Fruit fly (Drosophila melanogaster) whole organism, embryonic: ENCODE results near the gene lab.

Experiments used
- Bteb2 ChIP-seq: fragments of 200-800 bp; sonication (Bioruptor generic); optimal IDR thresholded peaks from 2 replicates; lab custom pipeline; 2016; ENCODE audit warnings: missing biosample characterization, missing genetic modification characterization
- CG10462 ChIP-seq: fragments of 200-800 bp; sonication (Bioruptor generic); optimal IDR thresholded peaks from 2 replicates; lab custom pipeline; 2016; ENCODE audit warnings: missing biosample characterization, missing genetic modification characterization
- CG12769 ChIP-seq: fragments of 200-800 bp; sonication (Bioruptor generic); optimal IDR thresholded peaks from 2 replicates; lab custom pipeline; 2019; ENCODE audit warnings: missing biosample characterization, mild to moderate bottlenecking, missing genetic modification characterization, moderate library complexity
- CG13894 ChIP-seq: fragments of 200-800 bp; sonication (Bioruptor generic); optimal IDR thresholded peaks from 3 replicates; lab custom pipeline; 2018; ENCODE audit warnings: missing biosample characterization, mild to moderate bottlenecking, missing genetic modification characterization, moderate library complexity
- CG14441 ChIP-seq: fragments of 200-800 bp; sonication (Bioruptor generic); IDR thresholded peaks from 2 replicates; pipeline ENCODE4 v1.3.6; 2022; ENCODE audit warnings: missing biosample characterization, missing genetic modification characterization
- CG14860 ChIP-seq: fragments of 200-800 bp; sonication (Bioruptor generic); IDR thresholded peaks from 3 replicates; pipeline ENCODE4 v1.3.6; 2022; ENCODE audit warnings: missing biosample characterization, missing genetic modification characterization; ENCODE audit not compliant: partially characterized antibody
- CG14965 ChIP-seq: fragments of 200-800 bp; sonication (Bioruptor generic); optimal IDR thresholded peaks from 2 replicates; lab custom pipeline; 2016; ENCODE audit warnings: missing biosample characterization, missing genetic modification characterization, borderline replicate concordance
- CG15269 ChIP-seq: fragments of 200-800 bp; sonication (Bioruptor generic); optimal IDR thresholded peaks from 2 replicates; lab custom pipeline; 2018; ENCODE audit warnings: missing biosample characterization, mild to moderate bottlenecking, missing genetic modification characterization, moderate library complexity
- CG1647 ChIP-seq: fragments of 200-800 bp; sonication (Bioruptor generic); optimal IDR thresholded peaks from 3 replicates; lab custom pipeline; 2016; ENCODE audit warnings: missing biosample characterization, missing genetic modification characterization
- CG18011 ChIP-seq: fragments of 200-800 bp; sonication (Bioruptor generic); optimal IDR thresholded peaks from 2 replicates; lab custom pipeline; 2017; ENCODE audit warnings: missing biosample characterization, missing genetic modification characterization, mild to moderate bottlenecking, moderate library complexity, missing genotype
- CG2875 ChIP-seq: fragments of 200-800 bp; sonication (Bioruptor generic); optimal IDR thresholded peaks from 2 replicates; lab custom pipeline; 2017; ENCODE audit warnings: missing biosample characterization, mild to moderate bottlenecking, missing genetic modification characterization, missing genetic modification reagents
- CG34422 ChIP-seq: fragments of 200-800 bp; sonication (Bioruptor generic); IDR thresholded peaks from 3 replicates; pipeline ENCODE4 v1.3.6; 2022; ENCODE audit warnings: missing biosample characterization, missing genetic modification characterization
- CG3838 ChIP-seq: fragments of 200-800 bp; sonication (Bioruptor generic); optimal IDR thresholded peaks from 3 replicates; lab custom pipeline; 2016; ENCODE audit warnings: missing biosample characterization, missing genetic modification characterization
- CG43689 ChIP-seq: fragments of 200-800 bp; sonication (Bioruptor generic); IDR thresholded peaks from 2 replicates; pipeline ENCODE4 v1.3.6; 2022; ENCODE audit warnings: missing biosample characterization, missing genetic modification characterization
- CG4820 ChIP-seq: fragments of 200-800 bp; sonication (Bioruptor generic); optimal IDR thresholded peaks from 3 replicates; lab custom pipeline; 2016; ENCODE audit warnings: missing biosample characterization, missing genetic modification characterization
- CG4854 ChIP-seq: fragments of 200-800 bp; sonication (Bioruptor generic); optimal IDR thresholded peaks from 2 replicates; lab custom pipeline; 2016; ENCODE audit warnings: missing biosample characterization, missing genetic modification characterization, inconsistent platforms
- CG5245 ChIP-seq: fragments of 200-800 bp; sonication (Bioruptor generic); optimal IDR thresholded peaks from 3 replicates; lab custom pipeline; 2016; ENCODE audit warnings: missing biosample characterization, missing genetic modification characterization
- CG6272 ChIP-seq: fragments of 200-800 bp; sonication (Bioruptor generic); IDR thresholded peaks from 2 replicates; pipeline ENCODE4 v1.3.6; 2022; ENCODE audit warnings: missing biosample characterization, missing genetic modification characterization
- CG7987 ChIP-seq: fragments of 200-800 bp; sonication (Bioruptor generic); optimal IDR thresholded peaks from 2 replicates; lab custom pipeline; 2018; ENCODE audit warnings: missing biosample characterization, mild to moderate bottlenecking, missing genetic modification characterization, moderate library complexity
- CG9817 ChIP-seq: fragments of 200-800 bp; sonication (Bioruptor generic); optimal IDR thresholded peaks from 2 replicates; lab custom pipeline; 2018; ENCODE audit warnings: missing biosample characterization, mild to moderate bottlenecking, missing genetic modification characterization, moderate library complexity
- CG9876 ChIP-seq: fragments of 200-800 bp; sonication (Bioruptor generic); optimal IDR thresholded peaks from 2 replicates; lab custom pipeline; 2016; ENCODE audit warnings: missing biosample characterization, missing genetic modification characterization
- Dad ChIP-seq: fragments of 200-800 bp; sonication (Bioruptor generic); optimal IDR thresholded peaks from 3 replicates; lab custom pipeline; 2016; ENCODE audit warnings: missing biosample characterization, missing genetic modification characterization
- Doc2 ChIP-seq: fragments of 200-800 bp; sonication (Bioruptor generic); IDR thresholded peaks from 2 replicates; pipeline ENCODE4 v1.3.6; 2022; ENCODE audit warnings: missing biosample characterization, missing genetic modification characterization
- Dp ChIP-seq: fragments of 200-800 bp; sonication (Bioruptor generic); optimal IDR thresholded peaks from 2 replicates; lab custom pipeline; 2018; ENCODE audit warnings: missing biosample characterization, mild to moderate bottlenecking, missing genetic modification characterization, moderate library complexity
- Hr3 ChIP-seq: fragments of 200-800 bp; sonication (Bioruptor generic); optimal IDR thresholded peaks from 3 replicates; lab custom pipeline; 2016; ENCODE audit warnings: missing biosample characterization, missing genetic modification characterization
- Hr51 ChIP-seq, 2 experiments: fragments of 200-800 bp; sonication (Bioruptor generic); optimal IDR thresholded peaks; 2 replicates in 1 of 2; 3 replicates in 1 of 2; lab custom pipeline; 2016 to 2018; ENCODE audit warnings: missing biosample characterization in 2 of 2, missing genetic modification characterization in 2 of 2, mild to moderate bottlenecking in 1 of 2, moderate library complexity in 1 of 2
- Max ChIP-seq: fragments of 200-800 bp; sonication (Bioruptor generic); optimal IDR thresholded peaks from 2 replicates; lab custom pipeline; 2016; ENCODE audit warnings: missing biosample characterization, mild to moderate bottlenecking, missing genetic modification characterization
- Myb ChIP-seq: fragments of 200-800 bp; sonication (Bioruptor generic); optimal IDR thresholded peaks from 2 replicates; lab custom pipeline; 2016; ENCODE audit warnings: missing biosample characterization, missing genetic modification characterization
- Oaz ChIP-seq: fragments of 200-800 bp; sonication (Bioruptor generic); IDR thresholded peaks from 2 replicates; pipeline ENCODE4 v1.3.6; 2022; ENCODE audit warnings: missing biosample characterization, missing genetic modification characterization
- Taf1 ChIP-seq: fragments of 200-800 bp; sonication (Bioruptor generic); IDR thresholded peaks from 2 replicates; pipeline ENCODE4 v1.3.6; 2022; ENCODE audit warnings: missing biosample characterization, missing genetic modification characterization
- az2 ChIP-seq: fragments of 200-800 bp; sonication (Bioruptor generic); optimal IDR thresholded peaks from 3 replicates; lab custom pipeline; 2016; ENCODE audit warnings: missing biosample characterization, missing genetic modification characterization
- bcd ChIP-seq: fragments of 200-800 bp; sonication (Bioruptor generic); optimal IDR thresholded peaks from 2 replicates; lab custom pipeline; 2017; ENCODE audit warnings: missing biosample characterization, mild to moderate bottlenecking, missing genetic modification characterization
- br ChIP-seq: fragments of >200 bp; optimal IDR thresholded peaks from 2 replicates; lab custom pipeline; 2017
- chinmo ChIP-seq: fragments of 200-800 bp; sonication (Bioruptor generic); IDR thresholded peaks from 4 replicates; pipeline ENCODE4 v1.3.6; 2022; ENCODE audit warnings: missing biosample characterization, missing genetic modification characterization; ENCODE audit not compliant: partially characterized antibody
- danr ChIP-seq: fragments of 200-800 bp; sonication (Bioruptor generic); IDR thresholded peaks from 2 replicates; pipeline ENCODE4 v1.3.6; 2022; ENCODE audit warnings: missing biosample characterization, missing genetic modification characterization
- dati ChIP-seq: fragments of 200-800 bp; sonication (Bioruptor generic); IDR thresholded peaks from 2 replicates; pipeline ENCODE4 v1.3.6; 2022; ENCODE audit warnings: missing biosample characterization, missing genetic modification characterization
- dimm ChIP-seq: fragments of 200-800 bp; sonication (Bioruptor generic); IDR thresholded peaks from 2 replicates; pipeline ENCODE4 v1.3.6; 2022; ENCODE audit warnings: missing biosample characterization, missing genetic modification characterization
- en ChIP-seq: fragments of 200-800 bp; sonication (Bioruptor generic); optimal IDR thresholded peaks from 2 replicates; lab custom pipeline; 2016; ENCODE audit warnings: missing biosample characterization, missing genetic modification characterization
- gro ChIP-seq: fragments of 200-800 bp; sonication (Bioruptor generic); optimal IDR thresholded peaks from 2 replicates; lab custom pipeline; 2016; ENCODE audit warnings: missing biosample characterization, missing genetic modification characterization
- hth ChIP-seq: fragments of >200 bp; optimal IDR thresholded peaks from 2 replicates; lab custom pipeline; 2017; ENCODE audit warnings: inconsistent platforms
- jigr1 ChIP-seq: fragments of 200-800 bp; sonication (Bioruptor generic); IDR thresholded peaks from 3 replicates; pipeline ENCODE4 v1.3.6; 2022; ENCODE audit warnings: missing biosample characterization, missing genetic modification characterization
- kni ChIP-seq: fragments of 200-800 bp; sonication (Bioruptor generic); optimal IDR thresholded peaks from 3 replicates; lab custom pipeline; 2017; ENCODE audit warnings: mild to moderate bottlenecking, missing biosample characterization, missing genetic modification reagents, missing genetic modification characterization
- lola ChIP-seq, 3 experiments: fragments of >200 bp in 2 of 3; fragments of 200-800 bp in 1 of 3; sonication (Bioruptor generic) in 1 of 3; optimal IDR thresholded peaks; 2 replicates each; lab custom pipeline; 2017 to 2019; ENCODE audit warnings: missing biosample characterization in 3 of 3, missing genetic modification characterization in 3 of 3, mild to moderate bottlenecking in 1 of 3, moderate library complexity in 1 of 3
- nerfin-2 ChIP-seq: fragments of 200-800 bp; sonication (Bioruptor generic); IDR thresholded peaks from 2 replicates; pipeline ENCODE4 v1.3.6; 2022; ENCODE audit warnings: missing biosample characterization, missing genetic modification characterization; ENCODE audit not compliant: partially characterized antibody
- pho ChIP-seq: fragments of 200-800 bp; sonication (Bioruptor generic); optimal IDR thresholded peaks from 2 replicates; lab custom pipeline; 2016; ENCODE audit warnings: missing biosample characterization, missing genetic modification characterization
- pita ChIP-seq: fragments of 200-800 bp; sonication (Bioruptor generic); optimal IDR thresholded peaks from 2 replicates; lab custom pipeline; 2017; ENCODE audit warnings: missing biosample characterization, mild to moderate bottlenecking, missing genetic modification characterization
- pnt ChIP-seq: fragments of 200-800 bp; sonication (Bioruptor generic); optimal IDR thresholded peaks from 3 replicates; lab custom pipeline; 2016; ENCODE audit warnings: missing biosample characterization, missing genetic modification characterization
- repo ChIP-seq: fragments of 200-800 bp; sonication (Bioruptor generic); optimal IDR thresholded peaks from 2 replicates; lab custom pipeline; 2016; ENCODE audit warnings: missing biosample characterization, missing genetic modification characterization
- sens ChIP-seq: fragments of 200-800 bp; sonication (Bioruptor generic); peaks from one replicate; lab custom pipeline; 2016; ENCODE audit warnings: missing biosample characterization, missing genetic modification characterization
- sim ChIP-seq: fragments of 200-800 bp; sonication (Bioruptor generic); IDR thresholded peaks from 2 replicates; pipeline ENCODE4 v1.3.6; 2022; ENCODE audit warnings: missing biosample characterization, missing genetic modification characterization
- slbo ChIP-seq: fragments of 200-800 bp; sonication (Bioruptor generic); IDR thresholded peaks from 2 replicates; pipeline ENCODE4 v1.3.6; 2022; ENCODE audit warnings: missing biosample characterization, missing genetic modification characterization
- vfl ChIP-seq: fragments of 200-800 bp; sonication (Bioruptor generic); optimal IDR thresholded peaks from 2 replicates; lab custom pipeline; 2016; ENCODE audit warnings: missing biosample characterization, missing genetic modification characterization

Gene lab

dm6 chr3R:6723537-6724171 is 45.3 kb upstream of the lab start (continued):
- TF ChIP-seq CG34422 (GFP tag; lab: Robert Waterston, UW) (no peak), slbo (no peak), CG1647 (no peak), CG7987 (no peak), dati (GFP tag; lab: Robert Waterston, UW) (no peak), CG14860 (GFP tag; lab: Robert Waterston, UW) (no peak), gro (GFP tag; lab: Kevin White, UChicago) (no peak), hth (lab: Kevin White, UChicago) (no peak), CG3838 (GFP tag; lab: Kevin White, UChicago) (no peak), az2 (GFP tag; lab: Kevin White, UChicago) (peak; percentile 38), sim (GFP tag; lab: Robert Waterston, UW) (no peak), Bteb2 (GFP tag; lab: Kevin White, UChicago) (no peak), CG43689 (GFP tag; lab: Robert Waterston, UW) (no peak), CG6272 (no peak), nerfin-2 (no peak), Hr3 (GFP tag; lab: Kevin White, UChicago) (no peak), bcd (peak; percentile 20), Dad (GFP tag; lab: Kevin White, UChicago) (no peak), pnt (GFP tag; lab: Kevin White, UChicago) (no peak), CG14441 (GFP tag; lab: Robert Waterston, UW) (0 out of 2 replicates have a peak, but pooled peaks have one; percentile 34), CG5245 (GFP tag; lab: Kevin White, UChicago) (no peak), CG2875 (GFP tag; lab: Kevin White, UChicago) (peak; percentile 40), Dp (no peak), vfl (GFP tag; lab: Kevin White, UChicago) (no peak), CG4854 (GFP tag; lab: Kevin White, UChicago) (no peak), jigr1 (GFP tag; lab: Robert Waterston, UW) (no peak), Myb (GFP tag; lab: Kevin White, UChicago) (no peak), chinmo (GFP tag; lab: Robert Waterston, UW) (no peak), dimm (GFP tag; lab: Robert Waterston, UW) (no peak), CG15269 (tag; lab: Kevin White, UChicago) (no peak), Hr51 (GFP tag; optimal IDR thresholded peaks at IDR 0.05; lab: Kevin White, UChicago) (peak in 1 of 2 experiments; percentile 16), en (GFP tag; lab: Kevin White, UChicago) (no peak), CG18011 (no peak), CG4820 (GFP tag; lab: Kevin White, UChicago) (peak; percentile 50), CG14965 (GFP tag; lab: Kevin White, UChicago) (no peak), lola (GFP tag; optimal IDR thresholded peaks at IDR 0.05; lab: Kevin White, UChicago) (peak in 1 of 3 experiments; percentile 77), br (lab: Kevin White, UChicago) (no peak), CG12769 (tag; lab: Kevin White, UChicago) (no peak), kni (GFP tag; lab: Kevin White, UChicago) (no peak), CG9817 (tag; lab: Kevin White, UChicago) (no peak), repo (GFP tag; lab: Kevin White, UChicago) (no peak), Taf1 (GFP tag; lab: Robert Waterston, UW) (no peak), Max (GFP tag; lab: Kevin White, UChicago) (no peak), CG13894 (tag; lab: Kevin White, UChicago) (no peak), Oaz (no peak), CG10462 (GFP tag; lab: Kevin White, UChicago) (no peak), pho (GFP tag; lab: Kevin White, UChicago) (no peak), Doc2 (no peak), sens (GFP tag; lab: Kevin White, UChicago) (peak; percentile 94), CG9876 (GFP tag; lab: Kevin White, UChicago) (no peak), pita (GFP tag; lab: Kevin White, UChicago) (no peak), danr (GFP tag; lab: Robert Waterston, UW) (no peak)
